Fruit fly (Drosophila melanogaster): ENCODE results near the gene Mcm6.

Gene Mcm6

dm6 chrX:6678635-6679501 is 4.7 kb downstream of the Mcm6 start, which contains the start of gene ND-ASHI:
Gene ND-ASHI (minus strand): TSS chrX:6679118.
- TF ChIP-seq ovo (GFP tag; optimal IDR thresholded peaks at IDR 0.05) (peak; percentile 30), pad (GFP tag; optimal IDR thresholded peaks at IDR 0.05) (peak; percentile 89), CG5204 (GFP tag; optimal IDR thresholded peaks at IDR 0.05) (no peak), CG33017 (tag; optimal IDR thresholded peaks at IDR 0.05) (peak; percentile 91), Mnt (GFP tag; optimal IDR thresholded peaks at IDR 0.05) (peak; percentile 79), Hr96 (GFP tag; optimal IDR thresholded peaks at IDR 0.05) (no peak), toe (GFP tag; optimal IDR thresholded peaks at IDR 0.05) (no peak), kay (GFP tag; ENCODE audit: borderline replicate concordance) (no peak), bab1 (GFP tag; optimal IDR thresholded peaks at IDR 0.05) (peak; percentile 89), CG11617 (GFP tag; optimal IDR thresholded peaks at IDR 0.05) (peak; percentile 88), tj (GFP tag; optimal IDR thresholded peaks at IDR 0.05) (peak; percentile 97), CG1620 (GFP tag; optimal IDR thresholded peaks at IDR 0.05) (peak; percentile 83), CG7045 (GFP tag; optimal IDR thresholded peaks at IDR 0.05) (peak; percentile 87), Crg-1 (GFP tag; optimal IDR thresholded peaks at IDR 0.05) (peak; percentile 85), cnc (optimal IDR thresholded peaks at IDR 0.05) (no peak), cic (GFP tag; optimal IDR thresholded peaks at IDR 0.05) (peak; percentile 75), Clk (GFP tag; optimal IDR thresholded peaks at IDR 0.05) (peak; percentile 77), CG12768 (GFP tag; optimal IDR thresholded peaks at IDR 0.05) (peak; percentile 95), CG7101 (tag; optimal IDR thresholded peaks at IDR 0.05) (peak; percentile 95), CG14711 (tag; optimal IDR thresholded peaks at IDR 0.05) (peak; percentile 88)

- TF ChIP-seq Mnt (GFP tag; optimal IDR thresholded peaks at IDR 0.05) (peak; percentile 59), toe (GFP tag; optimal IDR thresholded peaks at IDR 0.05) (no peak), CG33017 (tag; optimal IDR thresholded peaks at IDR 0.05) (no peak), cic (GFP tag; optimal IDR thresholded peaks at IDR 0.05) (peak; percentile 28), CG7101 (tag; optimal IDR thresholded peaks at IDR 0.05) (no peak), cnc (optimal IDR thresholded peaks at IDR 0.05) (no peak), CG12768 (GFP tag; optimal IDR thresholded peaks at IDR 0.05) (no peak), pad (GFP tag; optimal IDR thresholded peaks at IDR 0.05) (peak; percentile 46), tj (GFP tag; optimal IDR thresholded peaks at IDR 0.05) (no peak), ovo (GFP tag; optimal IDR thresholded peaks at IDR 0.05) (no peak), kay (GFP tag; ENCODE audit: borderline replicate concordance) (no peak)
Measured at dm6 chrX:6679502-6679810, 5.3 kb downstream of the Mcm6 start.

- no peak for TF ChIP-seq CG5204 (GFP tag; optimal IDR thresholded peaks at IDR 0.05)
- no peak for TF ChIP-seq tj (GFP tag; optimal IDR thresholded peaks at IDR 0.05)
- no peak for TF ChIP-seq CG7045 (GFP tag; optimal IDR thresholded peaks at IDR 0.05)
- no peak for TF ChIP-seq toe (GFP tag; optimal IDR thresholded peaks at IDR 0.05)
- no peak for TF ChIP-seq CG14711 (tag; optimal IDR thresholded peaks at IDR 0.05)
- no peak for TF ChIP-seq Mnt (GFP tag; optimal IDR thresholded peaks at IDR 0.05)
- TF ChIP-seq CG11617 (GFP tag; optimal IDR thresholded peaks at IDR 0.05) = no peak
- TF ChIP-seq Hr96 (GFP tag; optimal IDR thresholded peaks at IDR 0.05) = no peak
- TF ChIP-seq Clk (GFP tag; optimal IDR thresholded peaks at IDR 0.05) = no peak
- TF ChIP-seq Crg-1 (GFP tag; optimal IDR thresholded peaks at IDR 0.05) = no peak
- TF ChIP-seq CG33017 (tag; optimal IDR thresholded peaks at IDR 0.05) = no peak
- no peak for TF ChIP-seq bab1 (GFP tag; optimal IDR thresholded peaks at IDR 0.05)
- no peak for TF ChIP-seq pad (GFP tag; optimal IDR thresholded peaks at IDR 0.05)
Measured at dm6 chrX:6681467-6681866, 7.3 kb downstream of the Mcm6 start, which contains the start of gene Fum2. Gene Fum2 (plus strand): TSS chrX:6681767.

- TF ChIP-seq ovo (GFP tag; optimal IDR thresholded peaks at IDR 0.05) = no peak
- no peak for TF ChIP-seq CG11617 (GFP tag; optimal IDR thresholded peaks at IDR 0.05)
- peak; percentile 73 for TF ChIP-seq Mnt (GFP tag; optimal IDR thresholded peaks at IDR 0.05)
- TF ChIP-seq CG14711 (tag; optimal IDR thresholded peaks at IDR 0.05) = no peak
- TF ChIP-seq Clk (GFP tag; optimal IDR thresholded peaks at IDR 0.05) = no peak
- TF ChIP-seq CG5204 (GFP tag; optimal IDR thresholded peaks at IDR 0.05) = no peak
- TF ChIP-seq CG33017 (tag; optimal IDR thresholded peaks at IDR 0.05) = no peak
- no peak for TF ChIP-seq Hr96 (GFP tag; optimal IDR thresholded peaks at IDR 0.05)
- TF ChIP-seq pad (GFP tag; optimal IDR thresholded peaks at IDR 0.05) = no peak
- no peak for TF ChIP-seq Crg-1 (GFP tag; optimal IDR thresholded peaks at IDR 0.05)
- no peak for TF ChIP-seq toe (GFP tag; optimal IDR thresholded peaks at IDR 0.05)
- TF ChIP-seq CG12768 (GFP tag; optimal IDR thresholded peaks at IDR 0.05) = no peak
- peak; percentile 3 for TF ChIP-seq cic (GFP tag; optimal IDR thresholded peaks at IDR 0.05)
- TF ChIP-seq tj (GFP tag; optimal IDR thresholded peaks at IDR 0.05) = peak; percentile 38
- peak; percentile 58 for TF ChIP-seq bab1 (GFP tag; optimal IDR thresholded peaks at IDR 0.05)
- TF ChIP-seq cnc (optimal IDR thresholded peaks at IDR 0.05) = no peak
- TF ChIP-seq CG7045 (GFP tag; optimal IDR thresholded peaks at IDR 0.05) = no peak
- TF ChIP-seq kay (GFP tag; ENCODE audit: borderline replicate concordance) = no peak
- TF ChIP-seq CG1620 (GFP tag; optimal IDR thresholded peaks at IDR 0.05) = no peak
- TF ChIP-seq CG7101 (tag; optimal IDR thresholded peaks at IDR 0.05) = peak; percentile 19
Measured at dm6 chrX:6683635-6684499, 9.7 kb downstream of the Mcm6 start, which contains the start of gene Pink1. Gene Pink1 (plus strand): TSS chrX:6683798.

dm6 chrX:6687267-6687666 is 13.1 kb downstream of the Mcm6 start, which contains the start of gene CG44303:
Gene CG44303 (minus strand): TSS chrX:6687420.
- no peak for TF ChIP-seq CG7101 (tag; optimal IDR thresholded peaks at IDR 0.05)
- no peak for TF ChIP-seq Crg-1 (GFP tag; optimal IDR thresholded peaks at IDR 0.05)
- TF ChIP-seq Hr96 (GFP tag; optimal IDR thresholded peaks at IDR 0.05) = no peak
- no peak for TF ChIP-seq Clk (GFP tag; optimal IDR thresholded peaks at IDR 0.05)
- TF ChIP-seq CG14711 (tag; optimal IDR thresholded peaks at IDR 0.05) = no peak
- TF ChIP-seq pad (GFP tag; optimal IDR thresholded peaks at IDR 0.05) = no peak
- no peak for TF ChIP-seq kay (GFP tag; ENCODE audit: borderline replicate concordance)
- no peak for TF ChIP-seq tj (GFP tag; optimal IDR thresholded peaks at IDR 0.05)
- TF ChIP-seq cic (GFP tag; optimal IDR thresholded peaks at IDR 0.05) = no peak
- no peak for TF ChIP-seq bab1 (GFP tag; optimal IDR thresholded peaks at IDR 0.05)
- no peak for TF ChIP-seq CG1620 (GFP tag; optimal IDR thresholded peaks at IDR 0.05)
- no peak for TF ChIP-seq CG12768 (GFP tag; optimal IDR thresholded peaks at IDR 0.05)

Measured in whole organism, adult.